Worm (Caenorhabditis elegans): Measurements from ENCODE around the gene pat-6.

- no peak for TF ChIP-seq pha-4 (tag; optimal IDR thresholded peaks at IDR 0.05)
- TF ChIP-seq ceh-39 (tag; optimal IDR thresholded peaks at IDR 0.05), result no peak
- TF ChIP-seq ces-1 (GFP tag; optimal IDR thresholded peaks at IDR 0.05), result no peak
- no peak for TF ChIP-seq unc-39 (tag; optimal IDR thresholded peaks at IDR 0.05)
- TF ChIP-seq unc-62 (GFP tag; optimal IDR thresholded peaks at IDR 0.05), result no peak
- no peak for TF ChIP-seq ztf-11 (tag; optimal IDR thresholded peaks at IDR 0.05)
- no peak for TF ChIP-seq nhr-237 (tag; optimal IDR thresholded peaks at IDR 0.05)
- TF ChIP-seq sem-2 (GFP tag; optimal IDR thresholded peaks at IDR 0.05), result no peak
- TF ChIP-seq elt-3 (tag; optimal IDR thresholded peaks at IDR 0.05), result no peak
- no peak for TF ChIP-seq tbx-8 (GFP tag; optimal IDR thresholded peaks at IDR 0.05)
Measured at ce11 chrIV:278284-278683, 14.3 kb upstream of the pat-6 start.
